Worm (Caenorhabditis elegans) whole organism, L4/young adult: ENCODE measurements around the gene dpr-1.

ENCODE experiments used
- W03F9.2 ChIP-seq: fragments of 150-350 bp; optimal IDR thresholded peaks from 2 replicates; lab custom pipeline; 2014; ENCODE audit warnings: missing biosample characterization, missing genetic modification characterization
- him-1 ChIP-seq: sonication (generic microtip); optimal IDR thresholded peaks from 2 replicates; lab custom pipeline; 2016; ENCODE audit warnings: missing genotype, missing genetic modification reagents, missing genetic modification characterization, missing compliant biosample characterization

ce11 chrV:13942082-13942481 lies at the start of gene dpr-1:
- no peak for TF ChIP-seq him-1 (tag; lab: Kevin White, UChicago)
- TF ChIP-seq W03F9.2 (tag; lab: Kevin White, UChicago): no peak
